Worm (Caenorhabditis elegans): ENCODE measurements around the gene F44A6.4.

DNA sequence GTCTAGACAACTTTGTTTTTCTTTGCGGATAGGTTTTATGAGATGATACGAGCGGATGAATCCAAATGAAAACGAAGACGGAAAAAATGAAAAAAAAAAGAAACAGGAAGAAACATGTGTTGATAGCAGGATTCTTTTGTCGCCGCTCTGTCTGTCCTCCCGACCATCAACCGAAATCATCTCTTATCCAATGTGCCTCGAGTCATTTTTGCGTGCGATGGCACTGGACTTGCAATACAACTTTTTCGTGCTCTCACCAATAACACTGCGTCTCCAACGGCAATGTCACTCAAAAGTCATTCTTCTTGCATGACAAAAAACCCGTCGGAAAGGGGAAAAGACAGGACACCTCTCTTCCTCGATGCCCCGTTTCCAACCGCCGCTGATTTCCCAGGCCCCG lies 39.0 kb downstream of the F44A6.4 start, which contains the start of gene ncs-4:
- TF ChIP-seq mep-1 (tag; optimal IDR thresholded peaks at IDR 0.05): no peak
- peak; percentile 21 for TF ChIP-seq lin-39 (tag; optimal IDR thresholded peaks at IDR 0.05)
- TF ChIP-seq ztf-4 (tag; optimal IDR thresholded peaks at IDR 0.05): no peak
- no peak for TF ChIP-seq nhr-12 (tag; optimal IDR thresholded peaks at IDR 0.05)
- no peak for TF ChIP-seq xbp-1 (tag; optimal IDR thresholded peaks at IDR 0.05)
